Worm (Caenorhabditis elegans) whole organism, L4 larva: ENCODE data around the gene vha-1.

Experiments
- F26F4.8 ChIP-seq: fragments of 200-800 bp; sonication (Bioruptor generic); conservative IDR thresholded peaks from 2 replicates; pipeline ENCODE4 v1.3.6; 2022; ENCODE audit warnings: missing genetic modification characterization, missing compliant biosample characterization
- F44E2.7 ChIP-seq: fragments of 200-800 bp; sonication (Bioruptor generic); IDR thresholded peaks from 2 replicates; pipeline ENCODE4 v2.1.2; 2022; ENCODE audit warnings: missing genetic modification characterization, missing compliant biosample characterization
- T20F7.1 ChIP-seq: fragments of 200-800 bp; sonication (Bioruptor generic); optimal IDR thresholded peaks from 2 replicates; lab custom pipeline; 2018; ENCODE audit warnings: mild to moderate bottlenecking, missing genetic modification characterization, missing compliant biosample characterization
- T26A8.4 ChIP-seq: fragments of 200-800 bp; sonication (Bioruptor generic); IDR thresholded peaks from 2 replicates; pipeline ENCODE4 v1.3.6; 2022; ENCODE audit warnings: missing genetic modification characterization, missing compliant biosample characterization
- Y48G9A.11 ChIP-seq: fragments of 200-800 bp; sonication (Bioruptor generic); IDR thresholded peaks from 2 replicates; pipeline ENCODE4 v1.3.6; 2022; ENCODE audit warnings: missing genetic modification reagents, missing genetic modification characterization, missing compliant biosample characterization
- Y75B8A.6 ChIP-seq: fragments of 200-800 bp; sonication (Bioruptor generic); IDR thresholded peaks from 2 replicates; pipeline ENCODE4 v1.3.6; 2022; ENCODE audit warnings: missing genetic modification reagents, missing genetic modification characterization, missing compliant biosample characterization
- ZK546.5 ChIP-seq, 2 experiments: sonication (generic microtip); optimal IDR thresholded peaks; 2 replicates each; lab custom pipeline; 2017; ENCODE audit warnings: missing biosample characterization in 2 of 2, missing genetic modification characterization in 2 of 2
- aha-1 ChIP-seq: fragments of 150-350 bp; peaks from one replicate; lab custom pipeline; 2014; ENCODE audit warnings: missing biosample characterization, missing genetic modification characterization
- ama-1 ChIP-seq: fragments of 150-350 bp; optimal IDR thresholded peaks from 2 replicates; lab custom pipeline; 2014; ENCODE audit warnings: inconsistent platforms, mixed read lengths
- ctbp-1 ChIP-seq: fragments of 200-800 bp; sonication (Bioruptor generic); IDR thresholded peaks from 2 replicates; pipeline ENCODE4 v1.3.6; 2022; ENCODE audit warnings: missing genetic modification reagents, missing genetic modification characterization, missing compliant biosample characterization
- daf-16 ChIP-seq, 3 experiments: sonication (generic microtip); optimal IDR thresholded peaks; 2 replicates each; lab custom pipeline; 2016 to 2017; ENCODE audit warnings: missing genetic modification characterization in 3 of 3, missing genetic modification reagents in 3 of 3, mild to moderate bottlenecking in 2 of 3, missing compliant biosample characterization in 2 of 3, missing biosample characterization in 1 of 3, moderate library complexity in 1 of 3
- daf-19 ChIP-seq: fragments of 200-800 bp; sonication (Bioruptor generic); conservative IDR thresholded peaks from 2 replicates; pipeline ENCODE4 v1.3.6; 2022; ENCODE audit warnings: missing genetic modification characterization, missing compliant biosample characterization
- dmd-8 ChIP-seq: fragments of 200-800 bp; sonication (Bioruptor generic); IDR thresholded peaks from 2 replicates; pipeline ENCODE4 v1.3.6; 2022; ENCODE audit warnings: missing genetic modification characterization, missing compliant biosample characterization
- duxl-1 ChIP-seq: sonication (generic microtip); optimal IDR thresholded peaks from 2 replicates; lab custom pipeline; 2016; ENCODE audit warnings: mild to moderate bottlenecking, missing genetic modification characterization, moderate library complexity, missing compliant biosample characterization; ENCODE audit not compliant: poor library complexity
- dve-1 ChIP-seq: sonication (generic microtip); optimal IDR thresholded peaks from 2 replicates; lab custom pipeline; 2017; ENCODE audit warnings: antibody characterized with exemption, mild to moderate bottlenecking, missing genetic modification characterization, missing compliant biosample characterization; ENCODE audit not compliant: insufficient read depth
- egl-27 ChIP-seq: sonication (generic microtip); optimal IDR thresholded peaks from 3 replicates; lab custom pipeline; 2017; ENCODE audit warnings: missing biosample characterization, missing genetic modification reagents, missing genetic modification characterization
- hlh-30 ChIP-seq: sonication (generic microtip); optimal IDR thresholded peaks from 2 replicates; lab custom pipeline; 2017; ENCODE audit warnings: antibody characterized with exemption, mild to moderate bottlenecking, missing genetic modification characterization, missing compliant biosample characterization; ENCODE audit not compliant: insufficient read depth
- lin-1 ChIP-seq: fragments of 200-800 bp; sonication (Bioruptor generic); IDR thresholded peaks from 2 replicates; pipeline ENCODE4 v1.3.6; 2022; ENCODE audit warnings: missing genetic modification reagents, missing genetic modification characterization, missing compliant biosample characterization
- lin-38 ChIP-seq: fragments of 200-800 bp; sonication (Bioruptor generic); IDR thresholded peaks from 2 replicates; pipeline ENCODE4 v1.3.6; 2022; ENCODE audit warnings: missing genetic modification reagents, missing genetic modification characterization, missing compliant biosample characterization
- lsy-2 ChIP-seq, 2 experiments: fragments of 150-350 bp in 1 of 2; sonication (generic microtip) in 1 of 2; optimal IDR thresholded peaks; 2 replicates each; lab custom pipeline; 2014 to 2017; ENCODE audit warnings: missing biosample characterization in 2 of 2, missing genetic modification characterization in 2 of 2
- mdl-1 ChIP-seq, 2 experiments: fragments of 150-350 bp in 1 of 2; sonication (generic microtip) in 1 of 2; optimal IDR thresholded peaks; 2 replicates each; lab custom pipeline; 2014 to 2017; ENCODE audit warnings: missing biosample characterization in 2 of 2, missing genetic modification characterization in 2 of 2
- mdt-29 ChIP-seq: fragments of 200-800 bp; sonication (Bioruptor generic); IDR thresholded peaks from 2 replicates; pipeline ENCODE4 v1.3.6; 2022; ENCODE audit warnings: missing genetic modification reagents, missing genetic modification characterization, missing compliant biosample characterization
- mep-1 ChIP-seq: fragments of 150-350 bp; sonication (generic microtip); optimal IDR thresholded peaks from 3 replicates; lab custom pipeline; 2014; ENCODE audit warnings: missing biosample characterization, missing genetic modification characterization
- mes-2 ChIP-seq: sonication (generic microtip); optimal IDR thresholded peaks from 2 replicates; lab custom pipeline; 2016; ENCODE audit warnings: missing genotype, mild to moderate bottlenecking, missing genetic modification characterization, missing compliant biosample characterization; ENCODE audit not compliant: poor library complexity, severe bottlenecking
- mxl-2 ChIP-seq: fragments of 200-800 bp; sonication (Bioruptor generic); conservative IDR thresholded peaks from 2 replicates; pipeline ENCODE4 v1.3.6; 2022; ENCODE audit warnings: missing genetic modification reagents, missing genetic modification characterization, missing compliant biosample characterization
- nhr-10 ChIP-seq: fragments of 150-350 bp; optimal IDR thresholded peaks from 2 replicates; lab custom pipeline; 2014; ENCODE audit warnings: missing biosample characterization, missing genetic modification characterization
- nhr-102 ChIP-seq: sonication (generic microtip); optimal IDR thresholded peaks from 2 replicates; lab custom pipeline; 2016; ENCODE audit warnings: mild to moderate bottlenecking, missing genetic modification characterization, moderate library complexity, missing compliant biosample characterization
- nhr-111 ChIP-seq: fragments of 200-800 bp; sonication (Bioruptor generic); optimal IDR thresholded peaks from 2 replicates; lab custom pipeline; 2018; ENCODE audit warnings: mild to moderate bottlenecking, missing genetic modification characterization, missing compliant biosample characterization
- nhr-237 ChIP-seq: sonication (generic microtip); optimal IDR thresholded peaks from 2 replicates; lab custom pipeline; 2017; ENCODE audit warnings: missing biosample characterization, missing genetic modification characterization
- nhr-41 ChIP-seq: fragments of 200-800 bp; sonication (Bioruptor generic); IDR thresholded peaks from 2 replicates; pipeline ENCODE4 v1.3.6; 2022; ENCODE audit warnings: missing genetic modification reagents, missing genetic modification characterization, missing compliant biosample characterization
- nhr-76 ChIP-seq: fragments of 150-350 bp; optimal IDR thresholded peaks from 2 replicates; lab custom pipeline; 2014; ENCODE audit warnings: missing biosample characterization, missing genetic modification characterization
- nhr-77 ChIP-seq: fragments of 150-350 bp; optimal IDR thresholded peaks from 2 replicates; lab custom pipeline; 2014; ENCODE audit warnings: missing biosample characterization, missing genetic modification characterization
- set-16 ChIP-seq: fragments of 200-800 bp; sonication (Bioruptor generic); IDR thresholded peaks from 2 replicates; pipeline ENCODE4 v1.3.6; 2022; ENCODE audit warnings: missing genetic modification reagents, missing genetic modification characterization, missing compliant biosample characterization
- snpc-1.2 ChIP-seq: fragments of 200-800 bp; sonication (Bioruptor generic); IDR thresholded peaks from 2 replicates; pipeline ENCODE4 v1.3.6; 2022; ENCODE audit warnings: missing genetic modification reagents, missing genetic modification characterization, missing compliant biosample characterization
- unc-62 ChIP-seq, 3 experiments: fragments of 150-350 bp in 1 of 3; sonication (generic microtip); optimal IDR thresholded peaks in 2 of 3; peaks in 1 of 3; 1 replicate in 1 of 3; 2 replicates in 2 of 3; lab custom pipeline; 2014 to 2017; ENCODE audit warnings: missing biosample characterization in 3 of 3, missing genetic modification characterization in 3 of 3, missing genetic modification reagents in 3 of 3, missing genotype in 1 of 3
- vab-7 ChIP-seq: fragments of 200-800 bp; sonication (Bioruptor generic); IDR thresholded peaks from 2 replicates; pipeline ENCODE4 v1.3.6; 2022; ENCODE audit warnings: missing genetic modification reagents, missing genetic modification characterization, missing compliant biosample characterization
- zfp-3 ChIP-seq: fragments of 200-800 bp; sonication (Bioruptor generic); conservative IDR thresholded peaks from 2 replicates; pipeline ENCODE4 v1.3.6; 2022; ENCODE audit warnings: missing genetic modification reagents, missing genetic modification characterization, missing compliant biosample characterization
- ztf-11 ChIP-seq: fragments of 150-350 bp; optimal IDR thresholded peaks from 2 replicates; lab custom pipeline; 2014; ENCODE audit warnings: missing biosample characterization, missing genetic modification characterization
- ztf-7 ChIP-seq: fragments of 150-350 bp; optimal IDR thresholded peaks from 2 replicates; lab custom pipeline; 2014; ENCODE audit warnings: missing biosample characterization, missing genetic modification characterization

vha-1 gene

DNA sequence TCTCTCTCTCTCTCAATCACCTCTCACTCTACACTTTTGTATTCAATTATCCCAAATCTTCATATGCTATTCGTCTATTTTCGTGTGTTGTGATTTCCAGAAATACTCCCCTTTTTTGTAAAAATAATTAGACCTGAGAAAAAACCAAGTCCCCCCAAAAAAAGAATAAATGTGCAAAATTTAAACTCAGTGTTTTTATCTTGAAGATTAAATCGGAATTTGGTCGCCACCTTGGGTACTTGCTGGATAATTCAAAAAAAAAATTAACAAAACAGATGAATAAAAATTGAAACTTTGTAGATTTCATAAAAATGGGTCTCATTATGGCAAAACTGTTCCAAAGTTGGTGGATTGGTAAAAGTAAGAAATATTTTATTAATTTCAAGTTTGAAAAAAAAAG, 41.9 kb downstream of the vha-1 start, which contains the start of gene arl-5:
Gene arl-5 (plus strand): TSS at position 301 of the 400 bp plus-strand sequence.
- no peak for TF ChIP-seq F44E2.7
- no peak for TF ChIP-seq nhr-111 (GFP tag; lab: Kevin White, UChicago)
- TF ChIP-seq ZK546.5 (tag; optimal IDR thresholded peaks at IDR 0.05; lab: Kevin White, UChicago) = no peak
- no peak for TF ChIP-seq ztf-7 (tag; lab: Kevin White, UChicago)
- no peak for TF ChIP-seq nhr-77 (tag; lab: Kevin White, UChicago)
- no peak for TF ChIP-seq nhr-10 (tag; lab: Kevin White, UChicago)
- TF ChIP-seq egl-27 (tag; lab: Kevin White, UChicago) = no peak
- no peak for TF ChIP-seq aha-1 (tag; lab: Kevin White, UChicago)

DNA sequence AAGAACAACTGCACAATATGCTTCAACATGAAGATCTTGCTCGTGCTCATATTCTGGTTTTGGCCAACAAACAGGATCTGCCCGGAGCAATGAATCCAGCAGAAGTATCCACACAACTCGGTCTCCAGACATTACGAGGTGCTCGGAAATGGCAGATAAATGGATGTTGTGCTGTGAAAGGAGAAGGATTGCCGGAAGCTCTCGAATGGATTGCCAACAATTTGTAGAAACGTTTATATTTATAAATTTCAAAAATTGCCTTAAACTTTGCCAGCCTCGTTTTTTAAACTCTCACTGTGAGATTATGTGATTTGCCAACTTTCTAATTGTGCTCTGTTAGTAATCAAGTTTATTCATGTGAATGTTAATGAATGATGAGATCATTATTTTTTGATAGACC, 42.7 kb downstream of the vha-1 start:
- TF ChIP-seq vab-7 (GFP tag; lab: Robert Waterston, UW) (no peak), unc-62 (GFP tag; optimal IDR thresholded peaks at IDR 0.05 in 1 of 2; lab: Kevin White, UChicago) (peak in 1 of 2 experiments; percentile 97), unc-62 (tag; optimal IDR thresholded peaks at IDR 0.05; lab: Kevin White, UChicago) (no peak), ztf-7 (tag; lab: Kevin White, UChicago) (no peak)

DNA sequence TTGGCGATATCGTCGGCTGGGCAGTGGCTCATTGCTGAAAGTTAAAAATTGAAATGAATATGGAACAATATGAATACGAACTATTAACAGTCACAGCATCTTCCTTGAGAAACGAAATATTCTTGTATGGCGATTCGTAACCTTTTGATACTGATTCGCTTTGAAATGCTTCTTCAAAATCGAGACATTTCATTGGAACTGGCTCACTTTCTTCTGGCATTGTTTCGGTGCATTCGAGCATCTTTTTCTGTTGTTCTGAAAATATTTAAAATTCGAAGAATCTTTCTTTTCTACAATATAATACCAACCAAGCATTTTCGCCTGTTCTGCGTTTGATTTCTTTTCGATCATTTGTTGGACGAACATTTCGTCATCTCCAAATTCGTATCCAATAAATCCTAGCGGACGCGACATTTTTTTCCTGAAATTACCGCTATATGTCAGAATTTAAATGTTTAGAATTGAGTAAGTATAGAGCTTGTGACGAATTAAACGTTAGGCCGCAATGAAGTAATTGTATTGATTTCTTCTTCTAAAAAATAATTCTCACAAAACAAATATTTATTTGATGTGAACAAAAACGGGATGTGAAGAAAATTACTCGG, 43.4 kb downstream of the vha-1 start, which contains the start of gene lin-52:
Gene lin-52 (minus strand): TSS at position 421 of the 605 bp plus-strand sequence.
- TF ChIP-seq snpc-1.2 (no peak), lsy-2 (tag; optimal IDR thresholded peaks at IDR 0.05; lab: Kevin White, UChicago) (peak in 1 of 2 experiments; percentile 12), dmd-8 (GFP tag; lab: Robert Waterston, UW) (no peak), aha-1 (tag; lab: Kevin White, UChicago) (peak; percentile 91), daf-16 (GFP tag; optimal IDR thresholded peaks at IDR 0.05; lab: Kevin White, UChicago) (no peak), daf-16 (tag; optimal IDR thresholded peaks at IDR 0.05; lab: Kevin White, UChicago) (peak; percentile 14), nhr-237 (tag; lab: Kevin White, UChicago) (no peak), zfp-3 (GFP tag; lab: Robert Waterston, UW) (peak; percentile 88), F26F4.8 (GFP tag; lab: Robert Waterston, UW) (no peak), mxl-2 (GFP tag; lab: Robert Waterston, UW) (0 out of 2 replicates have a peak, but pooled peaks have one; percentile 6), lin-38 (GFP tag; lab: Robert Waterston, UW) (peak; percentile 22; the same call in 1 of the 2 replicates), mdt-29 (GFP tag; lab: Robert Waterston, UW) (no peak; the same call in 1 of the 2 replicates), mdl-1 (tag; optimal IDR thresholded peaks at IDR 0.05; lab: Kevin White, UChicago) (no peak), lin-1 (0 out of 2 replicates have a peak, but pooled peaks have one; percentile 30), nhr-41 (GFP tag; lab: Robert Waterston, UW) (0 out of 2 replicates have a peak, but pooled peaks have one; percentile 32), duxl-1 (tag; lab: Kevin White, UChicago) (no peak), mep-1 (tag; lab: Kevin White, UChicago) (peak; percentile 13), hlh-30 (tag; lab: Kevin White, UChicago) (peak; percentile 1), ctbp-1 (GFP tag; lab: Robert Waterston, UW) (0 out of 2 replicates have a peak, but pooled peaks have one; percentile 17), T20F7.1 (GFP tag; lab: Kevin White, UChicago) (peak; percentile 50), unc-62 (GFP tag; optimal IDR thresholded peaks at IDR 0.05 in 1 of 2; lab: Kevin White, UChicago) (peak in 1 of 2 experiments; percentile 22), unc-62 (tag; optimal IDR thresholded peaks at IDR 0.05; lab: Kevin White, UChicago) (no peak), ama-1 (lab: Kevin White, UChicago) (peak; percentile 70), daf-19 (GFP tag; lab: Robert Waterston, UW) (peak; percentile 76; the same call in 1 of the 2 replicates), T26A8.4 (GFP tag; lab: Robert Waterston, UW) (peak; percentile 23; the same call in 1 of the 2 replicates), ztf-11 (no peak), Y48G9A.11 (GFP tag; lab: Robert Waterston, UW) (no peak), nhr-102 (peak; percentile 50), ZK546.5 (tag; optimal IDR thresholded peaks at IDR 0.05; lab: Kevin White, UChicago) (no peak), set-16 (GFP tag; lab: Robert Waterston, UW) (no peak), nhr-76 (tag; lab: Kevin White, UChicago) (no peak), mes-2 (peak; percentile 21), Y75B8A.6 (no peak), dve-1 (tag; lab: Kevin White, UChicago) (peak; percentile 22)
